Worm (Caenorhabditis elegans) whole organism, L4 larva: Measurements from ENCODE around the gene gck-1.

Experiments
- Y5F2A.4 ChIP-seq: fragments of 200-800 bp; sonication (Bioruptor generic); optimal IDR thresholded peaks from 2 replicates; lab custom pipeline; 2018; ENCODE audit warnings: mild to moderate bottlenecking, missing genetic modification characterization, missing compliant biosample characterization
- Y75B8A.6 ChIP-seq: fragments of 200-800 bp; sonication (Bioruptor generic); IDR thresholded peaks from 2 replicates; pipeline ENCODE4 v1.3.6; 2022; ENCODE audit warnings: missing genetic modification reagents, missing genetic modification characterization, missing compliant biosample characterization
- ceh-20 ChIP-seq: fragments of 200-800 bp; sonication (Bioruptor generic); IDR thresholded peaks from 2 replicates; pipeline ENCODE4 v1.3.6; 2022; ENCODE audit warnings: missing genetic modification reagents, missing genetic modification characterization, missing compliant biosample characterization
- ceh-44 ChIP-seq: fragments of 200-800 bp; sonication (Bioruptor generic); IDR thresholded peaks from 2 replicates; pipeline ENCODE4 v1.3.6; 2022; ENCODE audit warnings: missing genetic modification reagents, missing genetic modification characterization, missing compliant biosample characterization
- ctbp-1 ChIP-seq: fragments of 200-800 bp; sonication (Bioruptor generic); IDR thresholded peaks from 2 replicates; pipeline ENCODE4 v1.3.6; 2022; ENCODE audit warnings: missing genetic modification reagents, missing genetic modification characterization, missing compliant biosample characterization
- daf-16 ChIP-seq, 3 experiments: sonication (generic microtip); optimal IDR thresholded peaks; 2 replicates each; lab custom pipeline; 2016 to 2017; ENCODE audit warnings: missing genetic modification characterization in 3 of 3, missing genetic modification reagents in 3 of 3, mild to moderate bottlenecking in 2 of 3, missing compliant biosample characterization in 2 of 3, missing biosample characterization in 1 of 3, moderate library complexity in 1 of 3
- daf-8 ChIP-seq: fragments of 200-800 bp; sonication (Bioruptor generic); IDR thresholded peaks from 2 replicates; pipeline ENCODE4 v1.3.6; 2022; ENCODE audit warnings: missing genetic modification characterization, missing compliant biosample characterization
- dmd-6 ChIP-seq: fragments of 200-800 bp; sonication (Bioruptor generic); IDR thresholded peaks from 2 replicates; pipeline ENCODE4 v1.3.6; 2022; ENCODE audit warnings: missing genetic modification reagents, missing genetic modification characterization, missing compliant biosample characterization
- dmd-8 ChIP-seq: fragments of 200-800 bp; sonication (Bioruptor generic); IDR thresholded peaks from 2 replicates; pipeline ENCODE4 v1.3.6; 2022; ENCODE audit warnings: missing genetic modification characterization, missing compliant biosample characterization
- dve-1 ChIP-seq: sonication (generic microtip); optimal IDR thresholded peaks from 2 replicates; lab custom pipeline; 2017; ENCODE audit warnings: antibody characterized with exemption, mild to moderate bottlenecking, missing genetic modification characterization, missing compliant biosample characterization; ENCODE audit not compliant: insufficient read depth
- hif-1 ChIP-seq, 2 experiments: sonication (generic microtip); optimal IDR thresholded peaks; 2 replicates each; lab custom pipeline; 2016 to 2017; ENCODE audit warnings: missing compliant biosample characterization in 2 of 2, missing genetic modification characterization in 2 of 2, missing genetic modification reagents in 2 of 2, missing genotype in 2 of 2, mild to moderate bottlenecking in 1 of 2
- hlh-11 ChIP-seq: fragments of 200-800 bp; sonication (Bioruptor generic); optimal IDR thresholded peaks from 2 replicates; lab custom pipeline; 2018; ENCODE audit warnings: mild to moderate bottlenecking, missing genetic modification characterization, missing compliant biosample characterization
- lim-7 ChIP-seq: fragments of 200-800 bp; sonication (Bioruptor generic); IDR thresholded peaks from 2 replicates; pipeline ENCODE4 v1.3.6; 2022; ENCODE audit warnings: missing genetic modification characterization, missing compliant biosample characterization
- lin-38 ChIP-seq: fragments of 200-800 bp; sonication (Bioruptor generic); IDR thresholded peaks from 2 replicates; pipeline ENCODE4 v1.3.6; 2022; ENCODE audit warnings: missing genetic modification reagents, missing genetic modification characterization, missing compliant biosample characterization
- mep-1 ChIP-seq: fragments of 150-350 bp; sonication (generic microtip); optimal IDR thresholded peaks from 3 replicates; lab custom pipeline; 2014; ENCODE audit warnings: missing biosample characterization, missing genetic modification characterization
- nhr-102 ChIP-seq: sonication (generic microtip); optimal IDR thresholded peaks from 2 replicates; lab custom pipeline; 2016; ENCODE audit warnings: mild to moderate bottlenecking, missing genetic modification characterization, moderate library complexity, missing compliant biosample characterization
- nhr-237 ChIP-seq: sonication (generic microtip); optimal IDR thresholded peaks from 2 replicates; lab custom pipeline; 2017; ENCODE audit warnings: missing biosample characterization, missing genetic modification characterization
- nhr-28 ChIP-seq: fragments of 150-350 bp; optimal IDR thresholded peaks from 2 replicates; lab custom pipeline; 2014; ENCODE audit warnings: missing biosample characterization, missing genetic modification characterization
- nhr-48 ChIP-seq: sonication (generic microtip); optimal IDR thresholded peaks from 2 replicates; lab custom pipeline; 2016; ENCODE audit warnings: mild to moderate bottlenecking, missing genetic modification characterization, missing compliant biosample characterization
- php-3 ChIP-seq: fragments of 200-800 bp; sonication (Bioruptor generic); IDR thresholded peaks from 2 replicates; pipeline ENCODE4 v1.3.6; 2022; ENCODE audit warnings: missing genetic modification reagents, missing genetic modification characterization, missing compliant biosample characterization
- pqm-1 ChIP-seq: sonication (generic microtip); optimal IDR thresholded peaks from 2 replicates; lab custom pipeline; 2017; ENCODE audit warnings: missing biosample characterization, missing genetic modification characterization
- skn-1 ChIP-seq: fragments of 150-350 bp; optimal IDR thresholded peaks from 2 replicates; lab custom pipeline; 2014; ENCODE audit warnings: missing biosample characterization, missing genetic modification characterization
- snpc-4 ChIP-seq: fragments of 150-350 bp; optimal IDR thresholded peaks from 2 replicates; lab custom pipeline; 2014; ENCODE audit warnings: missing biosample characterization, missing genetic modification characterization
- spr-3 ChIP-seq: fragments of 200-800 bp; sonication (Bioruptor generic); optimal IDR thresholded peaks from 2 replicates; lab custom pipeline; 2018; ENCODE audit warnings: mild to moderate bottlenecking, missing genetic modification characterization, missing compliant biosample characterization
- unc-39 ChIP-seq: sonication (generic microtip); optimal IDR thresholded peaks from 2 replicates; lab custom pipeline; 2017; ENCODE audit warnings: missing biosample characterization, missing genetic modification characterization
- unc-62 ChIP-seq, 3 experiments: fragments of 150-350 bp in 1 of 3; sonication (generic microtip); optimal IDR thresholded peaks in 2 of 3; peaks in 1 of 3; 1 replicate in 1 of 3; 2 replicates in 2 of 3; lab custom pipeline; 2014 to 2017; ENCODE audit warnings: missing biosample characterization in 3 of 3, missing genetic modification characterization in 3 of 3, missing genetic modification reagents in 3 of 3, missing genotype in 1 of 3
- vab-7 ChIP-seq: fragments of 200-800 bp; sonication (Bioruptor generic); IDR thresholded peaks from 2 replicates; pipeline ENCODE4 v1.3.6; 2022; ENCODE audit warnings: missing genetic modification reagents, missing genetic modification characterization, missing compliant biosample characterization
- zag-1 ChIP-seq: fragments of 150-350 bp; optimal IDR thresholded peaks from 2 replicates; lab custom pipeline; 2014; ENCODE audit warnings: missing biosample characterization, missing genetic modification characterization
- zip-2 ChIP-seq: fragments of 150-350 bp; optimal IDR thresholded peaks from 2 replicates; lab custom pipeline; 2014; ENCODE audit warnings: missing biosample characterization, missing genetic modification characterization
- ztf-7 ChIP-seq: fragments of 150-350 bp; optimal IDR thresholded peaks from 2 replicates; lab custom pipeline; 2014; ENCODE audit warnings: missing biosample characterization, missing genetic modification characterization

gck-1 gene

ce11 chrV:8913940-8914339 lies 33.7 kb upstream of the gck-1 start, which contains the start of gene mod-1:
TSS of gene mod-1 (minus strand) at chrV:8914040.
- TF ChIP-seq unc-39, result no peak
- TF ChIP-seq mep-1 (tag; lab: Kevin White, UChicago), result no peak
- no peak for TF ChIP-seq lin-38
- no peak for TF ChIP-seq lim-7
- no peak for TF ChIP-seq ctbp-1 (GFP tag; lab: Robert Waterston, UW)
- no peak for TF ChIP-seq daf-8 (GFP tag; lab: Robert Waterston, UW)
- TF ChIP-seq vab-7 (GFP tag; lab: Robert Waterston, UW), result no peak
- no peak for TF ChIP-seq hlh-11 (tag; lab: Kevin White, UChicago)
- TF ChIP-seq ztf-7, result no peak
- no peak for TF ChIP-seq dve-1
- TF ChIP-seq zip-2 (tag; lab: Kevin White, UChicago), result no peak
- TF ChIP-seq ceh-20 (GFP tag; lab: Robert Waterston, UW), result no peak

ce11 chrV:8922781-8923180 lies 24.8 kb upstream of the gck-1 start, which contains the start of gene ttr-47:
TSS of gene ttr-47 (plus strand) at chrV:8923088.
- TF ChIP-seq ceh-44 (GFP tag; lab: Robert Waterston, UW) (no peak), lin-38 (no peak), dmd-6 (peak; percentile 16; the same call in 1 of the 2 replicates), unc-62 (GFP tag; optimal IDR thresholded peaks at IDR 0.05 in 1 of 2; lab: Kevin White, UChicago) (peak in 1 of 2 experiments; percentile 89), unc-62 (tag; optimal IDR thresholded peaks at IDR 0.05; lab: Kevin White, UChicago) (no peak), dve-1 (peak; percentile 72), php-3 (GFP tag; lab: Robert Waterston, UW) (peak; percentile 78), spr-3 (GFP tag; lab: Kevin White, UChicago) (no peak), daf-16 (GFP tag; optimal IDR thresholded peaks at IDR 0.05; lab: Kevin White, UChicago) (peak in 1 of 2 experiments; percentile 93), daf-16 (tag; optimal IDR thresholded peaks at IDR 0.05; lab: Kevin White, UChicago) (peak; percentile 99), dmd-8 (GFP tag; lab: Robert Waterston, UW) (no peak), ztf-7 (no peak), nhr-102 (tag; lab: Kevin White, UChicago) (peak; percentile 50), hif-1 (tag; optimal IDR thresholded peaks at IDR 0.05; lab: Kevin White, UChicago) (peak in 1 of 2 experiments; percentile 16), ctbp-1 (GFP tag; lab: Robert Waterston, UW) (no peak), pqm-1 (tag; lab: Kevin White, UChicago) (no peak), zip-2 (tag; lab: Kevin White, UChicago) (no peak), nhr-28 (tag; lab: Kevin White, UChicago) (peak; percentile 35), hlh-11 (tag; lab: Kevin White, UChicago) (peak; percentile 72), nhr-48 (tag; lab: Kevin White, UChicago) (peak; percentile 13), snpc-4 (no peak), skn-1 (no peak), nhr-237 (tag; lab: Kevin White, UChicago) (no peak)

- TF ChIP-seq Y75B8A.6 (GFP tag; lab: Robert Waterston, UW), result no peak
- TF ChIP-seq unc-62 (GFP tag; optimal IDR thresholded peaks at IDR 0.05 in 1 of 2; lab: Kevin White, UChicago), result peak in 1 of 2 experiments; percentile 92
- no peak for TF ChIP-seq unc-62 (tag; optimal IDR thresholded peaks at IDR 0.05; lab: Kevin White, UChicago)
These were observed 19.9 kb upstream of the gck-1 start for ce11 chrV:8927715-8928114.

ce11 chrV:8928967-8929366 lies 18.6 kb upstream of the gck-1 start, which contains the start of gene H14N18.4:
TSS of gene H14N18.4 (minus strand) at chrV:8928978.
- TF ChIP-seq ctbp-1 (GFP tag; lab: Robert Waterston, UW) (0 out of 2 replicates have a peak, but pooled peaks have one; percentile 19), zag-1 (tag; lab: Kevin White, UChicago) (no peak), unc-62 (GFP tag; optimal IDR thresholded peaks at IDR 0.05 in 1 of 2; lab: Kevin White, UChicago) (peak in 1 of 2 experiments; percentile 98), unc-62 (tag; optimal IDR thresholded peaks at IDR 0.05; lab: Kevin White, UChicago) (no peak)

- TF ChIP-seq skn-1 (no peak), nhr-28 (tag; lab: Kevin White, UChicago) (no peak), Y5F2A.4 (GFP tag; lab: Kevin White, UChicago) (no peak)
These were observed 15.3 kb upstream of the gck-1 start, which contains the start of gene H14N18.2 for ce11 chrV:8932318-8932717. TSS of gene H14N18.2 (plus strand) at chrV:8932618.
